Fruit fly (Drosophila melanogaster) whole organism, embryonic: Measurements from ENCODE around the gene CG43850.
A peak's percentile ranks its signal among the peaks of the same experiment; 100 is the strongest.

Experiments used
- Atf-2 ChIP-seq: fragments of 200-800 bp; sonication (Bioruptor generic); optimal IDR thresholded peaks from 2 replicates; lab custom pipeline; 2016; ENCODE audit warnings: missing biosample characterization, missing genetic modification characterization
- B-H2 ChIP-seq: fragments of 200-800 bp; sonication (Bioruptor generic); optimal IDR thresholded peaks from 2 replicates; lab custom pipeline; 2018; ENCODE audit warnings: missing biosample characterization, mild to moderate bottlenecking, missing genetic modification characterization
- CG10654 ChIP-seq: fragments of 200-800 bp; sonication (Bioruptor generic); optimal IDR thresholded peaks from 2 replicates; lab custom pipeline; 2016; ENCODE audit warnings: missing biosample characterization, missing genetic modification characterization
- CG11504 ChIP-seq: fragments of 200-800 bp; sonication (Bioruptor generic); optimal IDR thresholded peaks from 3 replicates; lab custom pipeline; 2019; ENCODE audit warnings: missing biosample characterization, mild to moderate bottlenecking, missing genetic modification characterization, moderate library complexity
- CG13894 ChIP-seq: fragments of 200-800 bp; sonication (Bioruptor generic); optimal IDR thresholded peaks from 3 replicates; lab custom pipeline; 2018; ENCODE audit warnings: missing biosample characterization, mild to moderate bottlenecking, missing genetic modification characterization, moderate library complexity
- CG14014 ChIP-seq: fragments of 200-800 bp; sonication (Bioruptor generic); IDR thresholded peaks from 2 replicates; pipeline ENCODE4 v1.3.6; 2022; ENCODE audit warnings: missing biosample characterization, missing genetic modification characterization
- CG16863 ChIP-seq: fragments of 200-800 bp; sonication (Bioruptor generic); optimal IDR thresholded peaks from 3 replicates; lab custom pipeline; 2016; ENCODE audit warnings: missing biosample characterization, missing genetic modification characterization
- CG17359 ChIP-seq: fragments of 200-800 bp; sonication (Bioruptor generic); optimal IDR thresholded peaks from 3 replicates; lab custom pipeline; 2018; ENCODE audit warnings: missing biosample characterization, mild to moderate bottlenecking, missing genetic modification characterization, moderate library complexity
- CG17385 ChIP-seq: fragments of 200-800 bp; sonication (Bioruptor generic); optimal IDR thresholded peaks from 3 replicates; lab custom pipeline; 2018; ENCODE audit warnings: missing biosample characterization, mild to moderate bottlenecking, missing genetic modification characterization
- CG1792 ChIP-seq: fragments of 200-800 bp; sonication (Bioruptor generic); optimal IDR thresholded peaks from 2 replicates; lab custom pipeline; 2016; ENCODE audit warnings: missing biosample characterization, missing genetic modification characterization
- CG33213 ChIP-seq: fragments of 200-800 bp; sonication (Bioruptor generic); optimal IDR thresholded peaks from 3 replicates; lab custom pipeline; 2016; ENCODE audit warnings: missing biosample characterization, missing genetic modification characterization
- CG4282 ChIP-seq: fragments of 200-800 bp; sonication (Bioruptor generic); optimal IDR thresholded peaks from 2 replicates; lab custom pipeline; 2016; ENCODE audit warnings: missing biosample characterization, missing genetic modification characterization
- CG6254 ChIP-seq: fragments of 200-800 bp; sonication (Bioruptor generic); optimal IDR thresholded peaks from 3 replicates; lab custom pipeline; 2017; ENCODE audit warnings: mild to moderate bottlenecking, missing biosample characterization, missing genetic modification reagents, missing genetic modification characterization
- CG7271 ChIP-seq: fragments of 200-800 bp; sonication (Bioruptor generic); optimal IDR thresholded peaks from 2 replicates; lab custom pipeline; 2018; ENCODE audit warnings: missing biosample characterization, mild to moderate bottlenecking, missing genetic modification characterization, moderate library complexity
- CG8089 ChIP-seq: fragments of 200-800 bp; sonication (Bioruptor generic); optimal IDR thresholded peaks from 3 replicates; lab custom pipeline; 2016; ENCODE audit warnings: missing biosample characterization, missing genetic modification characterization
- CG8281 ChIP-seq: fragments of 200-800 bp; sonication (Bioruptor generic); optimal IDR thresholded peaks from 2 replicates; lab custom pipeline; 2018; ENCODE audit warnings: missing biosample characterization, mild to moderate bottlenecking, missing genetic modification characterization, moderate library complexity
- CG8359 ChIP-seq: fragments of 200-800 bp; sonication (Bioruptor generic); optimal IDR thresholded peaks from 2 replicates; lab custom pipeline; 2017; ENCODE audit warnings: missing biosample characterization, mild to moderate bottlenecking, missing genetic modification characterization, borderline replicate concordance
- CG8478 ChIP-seq: fragments of >200 bp; optimal IDR thresholded peaks from 2 replicates; lab custom pipeline; 2018
- Chrac-16 ChIP-seq: fragments of 200-800 bp; sonication (Bioruptor generic); optimal IDR thresholded peaks from 3 replicates; lab custom pipeline; 2016; ENCODE audit warnings: missing biosample characterization, missing genetic modification characterization
- CoRest ChIP-seq: fragments of 200-800 bp; sonication (Bioruptor generic); optimal IDR thresholded peaks from 3 replicates; lab custom pipeline; 2018; ENCODE audit warnings: missing biosample characterization, mild to moderate bottlenecking, missing genetic modification characterization, moderate library complexity
- Dad ChIP-seq: fragments of 200-800 bp; sonication (Bioruptor generic); optimal IDR thresholded peaks from 3 replicates; lab custom pipeline; 2016; ENCODE audit warnings: missing biosample characterization, missing genetic modification characterization
- Dfd ChIP-seq, 2 experiments: fragments of >200 bp; optimal IDR thresholded peaks; 2 replicates each; lab custom pipeline; 2017; ENCODE audit warnings: missing biosample characterization in 2 of 2, missing genetic modification characterization in 2 of 2
- ERR ChIP-seq: fragments of 200-800 bp; sonication (Bioruptor generic); optimal IDR thresholded peaks from 2 replicates; lab custom pipeline; 2016; ENCODE audit warnings: missing biosample characterization, missing genetic modification characterization
- Ets97D ChIP-seq: fragments of 200-800 bp; sonication (Bioruptor generic); optimal IDR thresholded peaks from 3 replicates; lab custom pipeline; 2016; ENCODE audit warnings: missing biosample characterization, missing genetic modification characterization
- H15 ChIP-seq: fragments of 200-800 bp; sonication (Bioruptor generic); IDR thresholded peaks from 3 replicates; pipeline ENCODE4 v1.3.6; 2022; ENCODE audit warnings: missing biosample characterization, missing genetic modification characterization
- Hand ChIP-seq: fragments of 200-800 bp; sonication (Bioruptor generic); optimal IDR thresholded peaks from 2 replicates; lab custom pipeline; 2017; ENCODE audit warnings: mild to moderate bottlenecking, missing biosample characterization, missing genetic modification reagents, missing genetic modification characterization
- HmgD ChIP-seq: fragments of 200-800 bp; sonication (Bioruptor generic); optimal IDR thresholded peaks from 3 replicates; lab custom pipeline; 2016; ENCODE audit warnings: missing biosample characterization, missing genetic modification characterization
- HmgZ ChIP-seq: fragments of 200-800 bp; sonication (Bioruptor generic); optimal IDR thresholded peaks from 2 replicates; lab custom pipeline; 2018; ENCODE audit warnings: missing biosample characterization, mild to moderate bottlenecking, missing genetic modification characterization
- NK7.1 ChIP-seq: fragments of 200-800 bp; sonication (Bioruptor generic); optimal IDR thresholded peaks from 3 replicates; lab custom pipeline; 2016; ENCODE audit warnings: missing biosample characterization, missing genetic modification characterization
- Spps ChIP-seq: fragments of 200-800 bp; sonication (Bioruptor generic); optimal IDR thresholded peaks from 2 replicates; lab custom pipeline; 2018; ENCODE audit warnings: missing biosample characterization, mild to moderate bottlenecking, missing genetic modification characterization
- Xbp1 ChIP-seq: fragments of 200-800 bp; sonication (Bioruptor generic); optimal IDR thresholded peaks from 3 replicates; lab custom pipeline; 2016; ENCODE audit warnings: missing biosample characterization, mild to moderate bottlenecking, missing genetic modification characterization
- Xrp1 ChIP-seq: fragments of 200-800 bp; sonication (Bioruptor generic); IDR thresholded peaks from 2 replicates; pipeline ENCODE4 v1.3.6; 2022; ENCODE audit warnings: missing biosample characterization, missing genetic modification characterization
- al ChIP-seq: fragments of 200-800 bp; sonication (Bioruptor generic); IDR thresholded peaks from 2 replicates; pipeline ENCODE4 v1.3.6; 2022; ENCODE audit warnings: missing biosample characterization, missing genetic modification characterization
- ara ChIP-seq: fragments of 200-800 bp; sonication (Bioruptor generic); IDR thresholded peaks from 2 replicates; pipeline ENCODE4 v1.3.6; 2022; ENCODE audit warnings: missing biosample characterization, missing genetic modification characterization
- bbx ChIP-seq: fragments of 200-800 bp; sonication (Bioruptor generic); IDR thresholded peaks from 2 replicates; pipeline ENCODE4 v1.3.6; 2022; ENCODE audit warnings: missing biosample characterization, missing genetic modification characterization; ENCODE audit not compliant: partially characterized antibody
- bigmax ChIP-seq: fragments of 200-800 bp; sonication (Bioruptor generic); optimal IDR thresholded peaks from 2 replicates; lab custom pipeline; 2018; ENCODE audit warnings: missing biosample characterization, mild to moderate bottlenecking, missing genetic modification characterization
- crol ChIP-seq: fragments of 200-800 bp; sonication (Bioruptor generic); IDR thresholded peaks from 2 replicates; pipeline ENCODE4 v1.3.6; 2022; ENCODE audit warnings: missing biosample characterization, missing genetic modification characterization
- danr ChIP-seq: fragments of 200-800 bp; sonication (Bioruptor generic); IDR thresholded peaks from 2 replicates; pipeline ENCODE4 v1.3.6; 2022; ENCODE audit warnings: missing biosample characterization, missing genetic modification characterization
- dysf ChIP-seq: fragments of 200-800 bp; sonication (Bioruptor generic); IDR thresholded peaks from 3 replicates; pipeline ENCODE4 v1.3.6; 2022; ENCODE audit warnings: missing biosample characterization, missing genetic modification characterization
- eyg ChIP-seq: fragments of 200-800 bp; sonication (Bioruptor generic); optimal IDR thresholded peaks from 3 replicates; lab custom pipeline; 2016; ENCODE audit warnings: missing biosample characterization, missing genetic modification characterization
- gfzf ChIP-seq: fragments of 200-800 bp; sonication (Bioruptor generic); optimal IDR thresholded peaks from 2 replicates; lab custom pipeline; 2016; ENCODE audit warnings: missing biosample characterization, mild to moderate bottlenecking, missing genetic modification characterization, moderate library complexity
- gt ChIP-seq: fragments of 200-800 bp; sonication (Bioruptor generic); IDR thresholded peaks from 2 replicates; pipeline ENCODE4 v1.3.6; 2022; ENCODE audit warnings: missing biosample characterization, missing genetic modification characterization
- hbn ChIP-seq: fragments of 200-800 bp; sonication (Bioruptor generic); IDR thresholded peaks from 2 replicates; pipeline ENCODE4 v1.3.6; 2022; ENCODE audit warnings: missing biosample characterization, missing genetic modification characterization; ENCODE audit not compliant: partially characterized antibody
- inv ChIP-seq: fragments of 200-800 bp; sonication (Bioruptor generic); IDR thresholded peaks from 2 replicates; pipeline ENCODE4 v1.3.6; 2022; ENCODE audit warnings: missing biosample characterization, missing genetic modification characterization; ENCODE audit not compliant: partially characterized antibody
- odd ChIP-seq: fragments of 200-800 bp; sonication (Bioruptor generic); optimal IDR thresholded peaks from 2 replicates; lab custom pipeline; 2017; ENCODE audit warnings: missing biosample characterization, mild to moderate bottlenecking, missing genetic modification characterization
- onecut ChIP-seq: fragments of 200-800 bp; sonication (Bioruptor generic); IDR thresholded peaks from 2 replicates; pipeline ENCODE4 v1.3.6; 2022; ENCODE audit warnings: missing biosample characterization, missing genetic modification characterization
- p53 ChIP-seq: fragments of 200-800 bp; sonication (Bioruptor generic); optimal IDR thresholded peaks from 2 replicates; lab custom pipeline; 2016; ENCODE audit warnings: missing biosample characterization, missing genetic modification characterization
- phol ChIP-seq: fragments of 200-800 bp; sonication (Bioruptor generic); optimal IDR thresholded peaks from 3 replicates; lab custom pipeline; 2018; ENCODE audit warnings: missing biosample characterization, mild to moderate bottlenecking, missing genetic modification characterization, moderate library complexity
- sens ChIP-seq: fragments of 200-800 bp; sonication (Bioruptor generic); peaks from one replicate; lab custom pipeline; 2016; ENCODE audit warnings: missing biosample characterization, missing genetic modification characterization
- sim ChIP-seq: fragments of 200-800 bp; sonication (Bioruptor generic); IDR thresholded peaks from 2 replicates; pipeline ENCODE4 v1.3.6; 2022; ENCODE audit warnings: missing biosample characterization, missing genetic modification characterization
- vvl ChIP-seq: fragments of 200-800 bp; sonication (Bioruptor generic); IDR thresholded peaks from 2 replicates; pipeline ENCODE4 v1.3.6; 2022; ENCODE audit warnings: missing biosample characterization, missing genetic modification characterization
- wor ChIP-seq: fragments of 200-800 bp; sonication (Bioruptor generic); IDR thresholded peaks from 2 replicates; pipeline ENCODE4 v1.3.6; 2022; ENCODE audit warnings: missing biosample characterization, missing genetic modification characterization

The CG43850 gene

dm6 chr2L:13378488-13378964 lies 36.7 kb upstream of the CG43850 start, which contains the start of the genes CG9302 and beta'COP (continued):
- TF ChIP-seq CG13894 (tag; lab: Kevin White, UChicago) (no peak), HmgD (GFP tag; lab: Kevin White, UChicago) (no peak), ara (GFP tag; lab: Robert Waterston, UW) (no peak), danr (GFP tag; lab: Robert Waterston, UW) (peak; percentile 47; the same call in 1 of the 2 replicates), hbn (peak; percentile 49; the same call in 1 of the 2 replicates), bigmax (peak; percentile 31), CG8281 (tag; lab: Kevin White, UChicago) (no peak), al (peak; percentile 59; the same call in 1 of the 2 replicates), phol (tag; lab: Kevin White, UChicago) (peak; percentile 81), Spps (tag; lab: Kevin White, UChicago) (peak; percentile 12), p53 (GFP tag; lab: Kevin White, UChicago) (peak; percentile 1), Chrac-16 (peak; percentile 66), CoRest (tag; lab: Kevin White, UChicago) (peak; percentile 88), Hand (GFP tag; lab: Kevin White, UChicago) (no peak), dysf (peak; percentile 68; the same call in 2 of the 3 replicates), odd (no peak), onecut (GFP tag; lab: Robert Waterston, UW) (0 out of 2 replicates have a peak, but pooled peaks have one; percentile 17), Ets97D (GFP tag; lab: Kevin White, UChicago) (peak; percentile 45), gfzf (no peak), sim (no peak), CG1792 (GFP tag; lab: Kevin White, UChicago) (no peak), sens (peak; percentile 86), crol (GFP tag; lab: Robert Waterston, UW) (no peak), CG8089 (GFP tag; lab: Kevin White, UChicago) (no peak), CG11504 (tag; lab: Kevin White, UChicago) (no peak), CG33213 (GFP tag; lab: Kevin White, UChicago) (peak; percentile 14), CG8478 (lab: Kevin White, UChicago) (no peak), CG4282 (no peak), Atf-2 (GFP tag; lab: Kevin White, UChicago) (peak; percentile 34), Dfd (GFP tag; optimal IDR thresholded peaks at IDR 0.05; lab: Kevin White, UChicago) (no peak), CG17359 (tag; lab: Kevin White, UChicago) (peak; percentile 62), inv (GFP tag; lab: Robert Waterston, UW) (peak; percentile 68), ERR (GFP tag; lab: Kevin White, UChicago) (no peak), CG8359 (GFP tag; lab: Kevin White, UChicago) (no peak), NK7.1 (GFP tag; lab: Kevin White, UChicago) (no peak), H15 (GFP tag; lab: Robert Waterston, UW) (no peak), bbx (GFP tag; lab: Robert Waterston, UW) (no peak; the same call in 1 of the 2 replicates), CG6254 (GFP tag; lab: Kevin White, UChicago) (no peak), vvl (GFP tag; lab: Robert Waterston, UW) (no peak), Xbp1 (GFP tag; lab: Kevin White, UChicago) (peak; percentile 83), CG16863 (peak; percentile 1), HmgZ (tag; lab: Kevin White, UChicago) (peak; percentile 42), CG10654 (peak; percentile 53), CG17385 (peak; percentile 95), Dad (GFP tag; lab: Kevin White, UChicago) (peak; percentile 14), wor (GFP tag; lab: Robert Waterston, UW) (no peak; the same call in 1 of the 2 replicates), B-H2 (GFP tag; lab: Kevin White, UChicago) (peak; percentile 77), CG14014 (GFP tag; lab: Robert Waterston, UW) (no peak; the same call in 1 of the 2 replicates), Xrp1 (GFP tag; lab: Robert Waterston, UW) (peak; percentile 52), eyg (no peak), gt (GFP tag; lab: Robert Waterston, UW) (no peak), CG7271 (tag; lab: Kevin White, UChicago) (no peak)
